Fruit fly (Drosophila melanogaster) whole organism, adult: ENCODE data around the gene CG7402.

Source experiments
- Crg-1 ChIP-seq: fragments of 200-800 bp; sonication (Bioruptor generic); optimal IDR thresholded peaks from 2 replicates; lab custom pipeline; 2016; ENCODE audit warnings: missing biosample characterization, missing genetic modification characterization
- tj ChIP-seq: fragments of 200-800 bp; sonication (Bioruptor generic); optimal IDR thresholded peaks from 3 replicates; lab custom pipeline; 2017; ENCODE audit warnings: missing biosample characterization, mild to moderate bottlenecking, missing genetic modification characterization, moderate library complexity

DNA sequence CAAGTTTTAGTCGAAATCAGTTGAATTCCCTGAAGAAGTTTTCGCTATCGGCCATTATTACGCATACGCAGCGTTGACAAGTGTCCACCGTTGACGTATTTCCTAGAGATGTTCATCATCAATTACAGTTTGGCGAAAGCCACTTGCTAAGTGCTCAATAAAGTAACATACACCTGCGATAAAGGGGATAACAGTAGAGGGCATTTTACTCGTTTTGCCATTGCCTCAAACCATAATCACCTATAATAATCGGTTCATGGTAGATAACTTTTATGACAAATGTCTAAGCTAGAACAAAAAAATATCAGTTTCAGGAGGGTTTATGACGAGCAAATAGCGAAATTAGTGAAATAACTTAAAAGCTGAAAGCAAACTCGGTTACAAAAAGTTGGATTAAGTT, 15.1 kb downstream of the CG7402 start:
- TF ChIP-seq tj (GFP tag; lab: Kevin White, UChicago) = no peak
- no peak for TF ChIP-seq Crg-1
